Fruit fly (Drosophila melanogaster) whole organism, prepupa: ENCODE measurements around the gene to.

Experiments
- CG11902 ChIP-seq: fragments of 200-800 bp; sonication (Bioruptor generic); optimal IDR thresholded peaks from 3 replicates; lab custom pipeline; 2016; ENCODE audit warnings: missing biosample characterization, missing genetic modification characterization
- CG3919 ChIP-seq: fragments of 200-800 bp; sonication (Bioruptor generic); optimal IDR thresholded peaks from 3 replicates; lab custom pipeline; 2016; ENCODE audit warnings: missing biosample characterization, missing genetic modification characterization
- CG6854 ChIP-seq: fragments of 200-800 bp; sonication (Bioruptor generic); optimal IDR thresholded peaks from 2 replicates; lab custom pipeline; 2017; ENCODE audit warnings: missing biosample characterization, mild to moderate bottlenecking, missing genetic modification characterization
- Eip78C ChIP-seq: fragments of 200-800 bp; sonication (Bioruptor generic); peaks from one replicate; lab custom pipeline; 2016; ENCODE audit warnings: missing biosample characterization, missing genetic modification characterization
- Eip93F ChIP-seq: fragments of 200-800 bp; sonication (Bioruptor generic); optimal IDR thresholded peaks from 2 replicates; lab custom pipeline; 2016; ENCODE audit warnings: missing biosample characterization, mild to moderate bottlenecking, missing genetic modification characterization
- Gug ChIP-seq: fragments of 200-800 bp; sonication (Bioruptor generic); IDR thresholded peaks from 2 replicates; pipeline ENCODE4 v1.3.6; 2022; ENCODE audit warnings: missing biosample characterization, missing genetic modification characterization
- Lpt ChIP-seq: fragments of 200-800 bp; sonication (Bioruptor generic); optimal IDR thresholded peaks from 3 replicates; lab custom pipeline; 2016; ENCODE audit warnings: missing biosample characterization, missing genetic modification characterization
- OdsH ChIP-seq: fragments of 200-800 bp; sonication (Bioruptor generic); optimal IDR thresholded peaks from 3 replicates; lab custom pipeline; 2016; ENCODE audit warnings: missing biosample characterization, missing genetic modification characterization
- cyc ChIP-seq: fragments of 200-800 bp; sonication (Bioruptor generic); optimal IDR thresholded peaks from 3 replicates; lab custom pipeline; 2016; ENCODE audit warnings: missing biosample characterization, missing genetic modification characterization
- lz ChIP-seq: fragments of 200-800 bp; sonication (Bioruptor generic); optimal IDR thresholded peaks from 3 replicates; lab custom pipeline; 2016; ENCODE audit warnings: missing biosample characterization, missing genetic modification characterization
- net ChIP-seq: fragments of 200-800 bp; sonication (Bioruptor generic); optimal IDR thresholded peaks from 3 replicates; lab custom pipeline; 2016; ENCODE audit warnings: missing biosample characterization, missing genetic modification characterization
- pdm3 ChIP-seq: fragments of 200-800 bp; sonication (Bioruptor generic); optimal IDR thresholded peaks from 3 replicates; lab custom pipeline; 2016; ENCODE audit warnings: missing biosample characterization, missing genetic modification characterization

DNA sequence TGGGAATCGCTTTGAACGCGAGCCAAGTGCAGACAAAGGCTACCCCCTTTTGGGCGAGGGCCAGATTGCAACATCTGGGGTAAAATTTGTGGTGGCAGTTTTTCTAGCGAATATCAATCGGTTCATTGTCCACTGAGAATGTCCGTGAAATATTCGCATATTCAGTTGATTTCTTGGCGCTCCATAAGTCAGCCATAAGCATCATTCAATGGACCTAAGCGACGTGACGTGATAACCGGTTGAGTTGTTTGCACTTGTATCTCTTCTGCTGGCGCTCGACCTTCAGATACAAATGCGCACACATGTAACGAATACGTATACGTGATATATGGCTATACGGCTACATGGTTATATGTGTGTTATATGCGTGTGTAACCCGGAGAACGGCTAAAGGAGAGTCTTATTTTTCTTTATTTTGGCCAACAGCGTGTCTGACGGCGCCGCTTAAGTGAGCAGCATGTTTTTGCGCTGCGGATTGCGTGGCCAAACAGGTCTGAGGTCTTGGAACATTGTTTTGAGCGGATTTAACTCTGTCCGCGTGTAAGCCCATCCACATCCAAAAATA lies 34.5 kb upstream of the to start:
- TF ChIP-seq Eip78C (GFP tag; lab: Kevin White, UChicago) (peak; percentile 10), pdm3 (GFP tag; lab: Kevin White, UChicago) (no peak), Gug (GFP tag; lab: Robert Waterston, UW) (no peak), Eip93F (GFP tag; lab: Kevin White, UChicago) (no peak), OdsH (GFP tag; lab: Kevin White, UChicago) (no peak), lz (GFP tag; lab: Kevin White, UChicago) (no peak), CG11902 (GFP tag; lab: Kevin White, UChicago) (no peak), cyc (GFP tag; lab: Kevin White, UChicago) (no peak), CG6854 (GFP tag; lab: Kevin White, UChicago) (peak; percentile 89), Lpt (GFP tag; lab: Kevin White, UChicago) (no peak), net (GFP tag; lab: Kevin White, UChicago) (no peak), CG3919 (GFP tag; lab: Kevin White, UChicago) (no peak)
